Worm (Caenorhabditis elegans) whole organism, late embryonic: ENCODE measurements around the gene gst-23.
A peak's percentile ranks its signal among the peaks of the same experiment; 100 is the strongest.

ENCODE experiments used
- ceh-14 ChIP-seq: sonication (generic microtip); optimal IDR thresholded peaks from 2 replicates; lab custom pipeline; 2016; ENCODE audit warnings: missing genotype, missing genetic modification characterization, missing compliant biosample characterization
- ceh-24 ChIP-seq: sonication (generic microtip); optimal IDR thresholded peaks from 2 replicates; lab custom pipeline; 2016; ENCODE audit warnings: mild to moderate bottlenecking, missing genetic modification characterization, missing compliant biosample characterization
- ceh-30 ChIP-seq: fragments of 150-350 bp; optimal IDR thresholded peaks from 2 replicates; lab custom pipeline; 2014; ENCODE audit warnings: missing biosample characterization, missing genetic modification characterization
- che-1 ChIP-seq: sonication (generic microtip); optimal IDR thresholded peaks from 2 replicates; lab custom pipeline; 2016; ENCODE audit warnings: mild to moderate bottlenecking, missing genetic modification characterization, missing compliant biosample characterization
- dmd-4 ChIP-seq: sonication (generic microtip); optimal IDR thresholded peaks from 2 replicates; lab custom pipeline; 2016; ENCODE audit warnings: borderline replicate concordance, missing genetic modification characterization, missing compliant biosample characterization
- dve-1 ChIP-seq: sonication (generic microtip); optimal IDR thresholded peaks from 2 replicates; lab custom pipeline; 2017; ENCODE audit warnings: antibody characterized with exemption, mild to moderate bottlenecking, missing genetic modification characterization, missing compliant biosample characterization
- hlh-6 ChIP-seq: sonication (generic microtip); optimal IDR thresholded peaks from 2 replicates; lab custom pipeline; 2016; ENCODE audit warnings: missing genotype, missing genetic modification characterization, missing compliant biosample characterization
- lim-6 ChIP-seq: sonication (generic microtip); optimal IDR thresholded peaks from 2 replicates; lab custom pipeline; 2016; ENCODE audit warnings: missing genetic modification characterization, missing compliant biosample characterization
- pag-3 ChIP-seq: sonication (generic microtip); optimal IDR thresholded peaks from 2 replicates; lab custom pipeline; 2016; ENCODE audit warnings: missing compliant biosample characterization, missing genetic modification characterization, borderline replicate concordance
- pqm-1 ChIP-seq: sonication (generic microtip); optimal IDR thresholded peaks from 2 replicates; lab custom pipeline; 2016; ENCODE audit warnings: missing genetic modification characterization, missing compliant biosample characterization
- unc-3 ChIP-seq, 2 experiments: fragments of 200-800 bp in 1 of 2; sonication (Bioruptor generic) in 1 of 2; sonication (generic microtip) in 1 of 2; conservative IDR thresholded peaks in 1 of 2; optimal IDR thresholded peaks in 1 of 2; 2 replicates each; pipeline versions ENCODE4 v1.3.6 to Lab custom; 2016 to 2022; ENCODE audit warnings: missing compliant biosample characterization in 2 of 2, missing genetic modification characterization in 2 of 2, missing genetic modification reagents in 1 of 2
- unc-42 ChIP-seq: sonication (generic microtip); optimal IDR thresholded peaks from 2 replicates; lab custom pipeline; 2016; ENCODE audit warnings: missing genotype, missing genetic modification characterization, missing compliant biosample characterization

ce11 chrV:3218604-3219003 lies 24.5 kb upstream of the gst-23 start:
- TF ChIP-seq ceh-30 (tag; lab: Kevin White, UChicago) = no peak
- TF ChIP-seq che-1 = no peak
- no peak for TF ChIP-seq ceh-24 (tag; lab: Kevin White, UChicago)
- TF ChIP-seq pqm-1 = no peak
- no peak for TF ChIP-seq unc-42 (tag; lab: Kevin White, UChicago)
- TF ChIP-seq pag-3 (tag; lab: Kevin White, UChicago) = no peak
- TF ChIP-seq dve-1 (tag; lab: Kevin White, UChicago) = no peak
- no peak for TF ChIP-seq dmd-4 (tag; lab: Kevin White, UChicago)
- peak; percentile 29 for TF ChIP-seq lim-6 (tag; lab: Kevin White, UChicago)
- TF ChIP-seq hlh-6 (tag; lab: Kevin White, UChicago) = no peak
- TF ChIP-seq unc-3 (GFP tag; conservative IDR thresholded peaks at IDR 0.05; lab: Robert Waterston, UW) = no peak
- TF ChIP-seq unc-3 (tag; optimal IDR thresholded peaks at IDR 0.05; lab: Kevin White, UChicago) = no peak
- peak; percentile 25 for TF ChIP-seq ceh-14 (tag; lab: Kevin White, UChicago)
